Worm (Caenorhabditis elegans): ENCODE measurements around the gene mxl-3.

- TF ChIP-seq unc-130 (GFP tag; optimal IDR thresholded peaks at IDR 0.05) (peak; percentile 87), ccch-3 (GFP tag; optimal IDR thresholded peaks at IDR 0.05) (peak; percentile 52), unc-62 (GFP tag; optimal IDR thresholded peaks at IDR 0.05) (no peak), xnd-1 (tag; optimal IDR thresholded peaks at IDR 0.05) (no peak), lin-35 (GFP tag; optimal IDR thresholded peaks at IDR 0.05) (peak in 2 of 3 experiments; percentile 1 to 83), snpc-4 (GFP tag; optimal IDR thresholded peaks at IDR 0.05) (peak; percentile 86), snpc-4 (tag; optimal IDR thresholded peaks at IDR 0.05) (peak in 3 of 4 experiments; percentile 60 to 84 (median 80)), pha-4 (tag; optimal IDR thresholded peaks at IDR 0.05) (no peak)
These were observed 43.6 kb downstream of the mxl-3 start for ce11 chrX:13306869-13307446.

Data from whole organism, young adult.